Worm (Caenorhabditis elegans): Measurements from ENCODE around the gene C18B2.2.

Gene C18B2.2

ce11 chrX:3650100-3650809 is 27.0 kb downstream of the C18B2.2 start, which contains the start of the genes sax-1 and R11G1.2 (continued):
- peak; percentile 25 for TF ChIP-seq nhr-25 (tag; optimal IDR thresholded peaks at IDR 0.05; ENCODE audit: borderline replicate concordance, insufficient read depth)
- TF ChIP-seq saeg-2 (GFP tag; IDR thresholded peaks at IDR 0.05): no peak
- TF ChIP-seq lin-29 (GFP tag; IDR thresholded peaks at IDR 0.05): no peak
- no peak for TF ChIP-seq lir-3 (tag; optimal IDR thresholded peaks at IDR 0.05)
- TF ChIP-seq ztf-11 (tag; optimal IDR thresholded peaks at IDR 0.05): no peak
- no peak for TF ChIP-seq nhr-11 (tag; optimal IDR thresholded peaks at IDR 0.05)
- no peak for TF ChIP-seq unc-130 (GFP tag; optimal IDR thresholded peaks at IDR 0.05)
- no peak for TF ChIP-seq nhr-42 (GFP tag; IDR thresholded peaks at IDR 0.05)
- no peak for TF ChIP-seq F37D6.2 (tag; optimal IDR thresholded peaks at IDR 0.05)
- no peak for TF ChIP-seq zag-1 (tag; optimal IDR thresholded peaks at IDR 0.05)
- no peak for TF ChIP-seq ama-1 (optimal IDR thresholded peaks at IDR 0.05)
- peak; percentile 69 for TF ChIP-seq hlh-11 (tag; optimal IDR thresholded peaks at IDR 0.05)
- no peak for TF ChIP-seq lin-13 (GFP tag; optimal IDR thresholded peaks at IDR 0.05)
- no peak for TF ChIP-seq ZK546.5 (tag; optimal IDR thresholded peaks at IDR 0.05)
- no peak for TF ChIP-seq Y75B8A.6 (GFP tag; IDR thresholded peaks at IDR 0.05)
- no peak for TF ChIP-seq daf-19 (GFP tag; conservative IDR thresholded peaks at IDR 0.05)
- TF ChIP-seq arid-1 (GFP tag; conservative IDR thresholded peaks at IDR 0.05): no peak
- peak; percentile 77 for TF ChIP-seq mep-1 (tag; optimal IDR thresholded peaks at IDR 0.05)
- no peak for TF ChIP-seq mxl-2 (GFP tag; conservative IDR thresholded peaks at IDR 0.05)
- TF ChIP-seq Y48G9A.11 (GFP tag; IDR thresholded peaks at IDR 0.05): no peak
- no peak for TF ChIP-seq lin-15B (tag; optimal IDR thresholded peaks at IDR 0.05)
- no peak for TF ChIP-seq nhr-10 (tag; optimal IDR thresholded peaks at IDR 0.05)
- TF ChIP-seq daf-16 (GFP tag; optimal IDR thresholded peaks at IDR 0.05): no peak
- no peak for TF ChIP-seq daf-16 (tag; optimal IDR thresholded peaks at IDR 0.05)
- TF ChIP-seq Y5F2A.4 (GFP tag; optimal IDR thresholded peaks at IDR 0.05): no peak
- TF ChIP-seq dmd-9 (GFP tag; IDR thresholded peaks at IDR 0.05): no peak
- TF ChIP-seq nhr-6 (tag; optimal IDR thresholded peaks at IDR 0.05): peak; percentile 34
- TF ChIP-seq lsy-2 (tag; optimal IDR thresholded peaks at IDR 0.05): peak in 1 of 2 experiments; percentile 70
- no peak for TF ChIP-seq ces-1 (GFP tag; optimal IDR thresholded peaks at IDR 0.05)
- TF ChIP-seq hlh-30 (tag; optimal IDR thresholded peaks at IDR 0.05; ENCODE audit: insufficient read depth): peak; percentile 97
- TF ChIP-seq F49E8.2 (tag; optimal IDR thresholded peaks at IDR 0.05; ENCODE audit: borderline replicate concordance): no peak
- TF ChIP-seq ceh-32 (tag; optimal IDR thresholded peaks at IDR 0.05; ENCODE audit: poor library complexity): no peak
- TF ChIP-seq gei-8 (GFP tag; optimal IDR thresholded peaks at IDR 0.05): no peak
- no peak for TF ChIP-seq lin-1 (GFP tag; IDR thresholded peaks at IDR 0.05)
- TF ChIP-seq nhr-77 (tag; optimal IDR thresholded peaks at IDR 0.05): no peak
- peak in 1 of 2 experiments; percentile 35 for TF ChIP-seq unc-62 (GFP tag; optimal IDR thresholded peaks at IDR 0.05 in 1 of 2)
- TF ChIP-seq unc-62 (tag; optimal IDR thresholded peaks at IDR 0.05): no peak
- TF ChIP-seq cey-2 (tag; optimal IDR thresholded peaks at IDR 0.05; ENCODE audit: borderline replicate concordance, insufficient read depth): no peak
- TF ChIP-seq T20F7.1 (GFP tag; optimal IDR thresholded peaks at IDR 0.05): no peak
- peak; percentile 64 for TF ChIP-seq rbr-2 (tag; optimal IDR thresholded peaks at IDR 0.05)
- no peak for TF ChIP-seq zfp-2 (tag; optimal IDR thresholded peaks at IDR 0.05)
- TF ChIP-seq fkh-10 (GFP tag; optimal IDR thresholded peaks at IDR 0.05): no peak
- peak; percentile 56 for TF ChIP-seq dve-1 (tag; optimal IDR thresholded peaks at IDR 0.05; ENCODE audit: insufficient read depth)
- TF ChIP-seq F44E2.7 (GFP tag; IDR thresholded peaks at IDR 0.05): no peak
- TF ChIP-seq jun-1 (tag; optimal IDR thresholded peaks at IDR 0.05): no peak
- TF ChIP-seq nhr-111 (GFP tag; optimal IDR thresholded peaks at IDR 0.05): no peak
- TF ChIP-seq zip-11 (GFP tag; IDR thresholded peaks at IDR 0.05): no peak
- no peak for TF ChIP-seq ctbp-1 (GFP tag; IDR thresholded peaks at IDR 0.05)
- 0 out of 2 replicates have a peak, but pooled peaks have one; percentile 16 for TF ChIP-seq madf-9 (GFP tag; conservative IDR thresholded peaks at IDR 0.05)
- TF ChIP-seq hif-1 (tag; optimal IDR thresholded peaks at IDR 0.05): no peak

Measured in whole organism, L4 larva.